Fruit fly (Drosophila melanogaster): ENCODE data around the gene Hex-t1.

- no peak for TF ChIP-seq Hr96 (GFP tag; optimal IDR thresholded peaks at IDR 0.05)
- no peak for TF ChIP-seq pad (GFP tag; optimal IDR thresholded peaks at IDR 0.05)
- no peak for TF ChIP-seq CG14711 (tag; optimal IDR thresholded peaks at IDR 0.05)
- TF ChIP-seq bab1 (GFP tag; optimal IDR thresholded peaks at IDR 0.05): no peak
- no peak for TF ChIP-seq kay (GFP tag; ENCODE audit: borderline replicate concordance)
- TF ChIP-seq Mnt (GFP tag; optimal IDR thresholded peaks at IDR 0.05): no peak
These were observed 23.9 kb upstream of the Hex-t1 start, which contains the start of gene CG6503 for dm6 chr3R:26425005-26425404.
